Worm (Caenorhabditis elegans) whole organism, L3 larva: Measurements from ENCODE around the gene F14D2.8.

Experiments
- R02D3.7 ChIP-seq: fragments of 150-350 bp; optimal IDR thresholded peaks from 2 replicates; lab custom pipeline; 2014; ENCODE audit warnings: missing biosample characterization, missing genetic modification characterization
- ZK546.5 ChIP-seq: sonication (generic microtip); optimal IDR thresholded peaks from 2 replicates; lab custom pipeline; 2017; ENCODE audit warnings: missing biosample characterization, missing genetic modification characterization
- ceh-28 ChIP-seq: fragments of 150-350 bp; optimal IDR thresholded peaks from 2 replicates; lab custom pipeline; 2014; ENCODE audit warnings: missing biosample characterization, missing genetic modification reagents, missing genetic modification characterization
- ceh-82 ChIP-seq: fragments of 150-350 bp; optimal IDR thresholded peaks from 2 replicates; lab custom pipeline; 2014; ENCODE audit warnings: missing biosample characterization, missing genetic modification characterization
- ceh-9 ChIP-seq: sonication (generic microtip); optimal IDR thresholded peaks from 2 replicates; lab custom pipeline; 2018; ENCODE audit warnings: missing biosample characterization, missing genetic modification characterization
- daf-12 ChIP-seq: fragments of 150-350 bp; optimal IDR thresholded peaks from 2 replicates; lab custom pipeline; 2014; ENCODE audit warnings: missing biosample characterization, missing genetic modification reagents, missing genetic modification characterization
- egl-27 ChIP-seq: sonication (generic microtip); optimal IDR thresholded peaks from 4 replicates; lab custom pipeline; 2017; ENCODE audit warnings: missing biosample characterization, missing genetic modification reagents, missing genetic modification characterization
- elt-1 ChIP-seq: fragments of 150-350 bp; optimal IDR thresholded peaks from 2 replicates; lab custom pipeline; 2014; ENCODE audit warnings: missing biosample characterization, missing genetic modification characterization
- elt-2 ChIP-seq: sonication (generic microtip); optimal IDR thresholded peaks from 2 replicates; lab custom pipeline; 2016; ENCODE audit warnings: missing genetic modification reagents, mild to moderate bottlenecking, missing genetic modification characterization, missing compliant biosample characterization
- fkh-2 ChIP-seq: fragments of 150-350 bp; optimal IDR thresholded peaks from 2 replicates; lab custom pipeline; 2014; ENCODE audit warnings: missing biosample characterization, missing genetic modification reagents, missing genetic modification characterization
- hmg-11 ChIP-seq: sonication (generic microtip); optimal IDR thresholded peaks from 2 replicates; lab custom pipeline; 2016; ENCODE audit warnings: missing genetic modification characterization, missing compliant biosample characterization
- jun-1 ChIP-seq: fragments of 150-350 bp; optimal IDR thresholded peaks from 2 replicates; lab custom pipeline; 2014; ENCODE audit warnings: missing biosample characterization, missing genetic modification reagents, missing genetic modification characterization
- lin-15B ChIP-seq: fragments of 150-350 bp; optimal IDR thresholded peaks from 2 replicates; lab custom pipeline; 2014; ENCODE audit warnings: missing biosample characterization, missing genetic modification characterization
- lin-39 ChIP-seq: fragments of 150-350 bp; optimal IDR thresholded peaks from 2 replicates; lab custom pipeline; 2018; ENCODE audit warnings: missing biosample characterization, missing genetic modification reagents, missing genetic modification characterization
- lsy-12 ChIP-seq: sonication (generic microtip); optimal IDR thresholded peaks from 2 replicates; lab custom pipeline; 2016; ENCODE audit warnings: mild to moderate bottlenecking, missing genetic modification characterization, missing compliant biosample characterization
- nfya-1 ChIP-seq: sonication (generic microtip); optimal IDR thresholded peaks from 2 replicates; lab custom pipeline; 2017; ENCODE audit warnings: missing genetic modification characterization, mild to moderate bottlenecking, missing compliant biosample characterization, antibody characterized with exemption, moderate library complexity; ENCODE audit not compliant: insufficient read depth
- nhr-11 ChIP-seq: fragments of 150-350 bp; optimal IDR thresholded peaks from 2 replicates; lab custom pipeline; 2014; ENCODE audit warnings: missing biosample characterization, missing genetic modification characterization
- nhr-237 ChIP-seq: fragments of 150-350 bp; optimal IDR thresholded peaks from 2 replicates; lab custom pipeline; 2014; ENCODE audit warnings: missing biosample characterization, missing genetic modification characterization
- nhr-28 ChIP-seq: fragments of 150-350 bp; optimal IDR thresholded peaks from 2 replicates; lab custom pipeline; 2014; ENCODE audit warnings: missing biosample characterization, missing genetic modification characterization
- nhr-43 ChIP-seq: sonication (generic microtip); optimal IDR thresholded peaks from 2 replicates; lab custom pipeline; 2016; ENCODE audit warnings: mild to moderate bottlenecking, missing genetic modification characterization, missing compliant biosample characterization; ENCODE audit not compliant: poor library complexity, severe bottlenecking
- nhr-67 ChIP-seq: fragments of 150-350 bp; optimal IDR thresholded peaks from 2 replicates; lab custom pipeline; 2014; ENCODE audit warnings: missing biosample characterization, missing genetic modification characterization
- nhr-76 ChIP-seq: fragments of 150-350 bp; sonication (generic microtip); optimal IDR thresholded peaks from 5 replicates; lab custom pipeline; 2014; ENCODE audit warnings: missing biosample characterization, missing genetic modification characterization
- nhr-77 ChIP-seq: fragments of 150-350 bp; optimal IDR thresholded peaks from 2 replicates; lab custom pipeline; 2014; ENCODE audit warnings: missing biosample characterization, missing genetic modification characterization
- pha-4 ChIP-seq: fragments of 150-350 bp; optimal IDR thresholded peaks from 2 replicates; lab custom pipeline; 2014; ENCODE audit warnings: missing biosample characterization, missing genetic modification reagents, missing genetic modification characterization
- pqm-1 ChIP-seq: fragments of 150-350 bp; optimal IDR thresholded peaks from 2 replicates; lab custom pipeline; 2017; ENCODE audit warnings: missing biosample characterization, missing genetic modification characterization, inconsistent platforms
- sea-2 ChIP-seq: fragments of 150-350 bp; sonication (generic microtip); optimal IDR thresholded peaks from 4 replicates; lab custom pipeline; 2014; ENCODE audit warnings: missing biosample characterization, missing genetic modification reagents, missing genetic modification characterization
- skn-1 ChIP-seq: fragments of 150-350 bp; optimal IDR thresholded peaks from 2 replicates; lab custom pipeline; 2014; ENCODE audit warnings: missing biosample characterization, missing genetic modification characterization
- snpc-4 ChIP-seq: fragments of 150-350 bp; optimal IDR thresholded peaks from 2 replicates; lab custom pipeline; 2014; ENCODE audit warnings: missing biosample characterization, missing genetic modification characterization
- unc-39 ChIP-seq: sonication (generic microtip); optimal IDR thresholded peaks from 4 replicates; lab custom pipeline; 2017; ENCODE audit warnings: missing biosample characterization, missing genetic modification characterization
- unc-62 ChIP-seq: fragments of 150-350 bp; sonication (generic microtip); optimal IDR thresholded peaks from 4 replicates; lab custom pipeline; 2014; ENCODE audit warnings: missing biosample characterization, missing genetic modification reagents, missing genetic modification characterization
- zag-1 ChIP-seq: fragments of 150-350 bp; optimal IDR thresholded peaks from 2 replicates; lab custom pipeline; 2014; ENCODE audit warnings: missing biosample characterization, missing genetic modification characterization
- ztf-4 ChIP-seq: fragments of 150-350 bp; optimal IDR thresholded peaks from 2 replicates; lab custom pipeline; 2014; ENCODE audit warnings: missing biosample characterization, missing genetic modification characterization

F14D2.8 gene

DNA sequence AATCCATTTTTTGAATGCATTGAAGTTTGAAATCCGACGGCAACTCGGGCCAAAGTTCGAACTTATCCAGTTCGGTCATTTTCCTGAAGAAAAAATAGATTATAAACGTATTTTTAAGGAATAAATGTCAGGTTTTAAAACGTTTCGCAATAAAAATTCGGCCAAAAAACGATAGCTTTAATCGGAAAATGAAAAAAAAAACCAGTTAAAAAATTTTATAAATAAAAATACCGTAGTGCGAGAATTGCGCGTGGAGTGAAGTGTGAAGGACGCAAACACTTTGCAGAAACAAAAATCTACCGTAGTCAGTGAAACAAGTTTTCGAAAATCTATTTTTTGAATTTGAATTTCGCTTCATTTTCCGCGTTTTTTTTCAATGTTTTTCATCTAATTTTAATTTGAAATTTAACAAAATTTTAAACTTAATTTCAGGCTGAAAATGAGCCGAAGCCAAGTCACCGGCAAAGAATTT lies at the start of gene F14D2.8:
Gene F14D2.8, minus strand, starts transcription at position 51 of the 472 bp plus-strand sequence.
- TF ChIP-seq hmg-11 (no peak), unc-62 (GFP tag; lab: Kevin White, UChicago) (no peak), nhr-77 (no peak), ztf-4 (tag; lab: Kevin White, UChicago) (no peak), ceh-28 (no peak), lin-39 (no peak), nhr-67 (no peak), jun-1 (tag; lab: Kevin White, UChicago) (no peak), ceh-9 (tag; lab: Kevin White, UChicago) (no peak), nhr-237 (no peak), elt-2 (tag; lab: Kevin White, UChicago) (no peak), elt-1 (no peak), nfya-1 (tag; lab: Kevin White, UChicago) (no peak)

ce11 chrII:3399212-3399611 lies 49.5 kb upstream of the F14D2.8 start, which contains the start of gene nep-9:
TSS of gene nep-9 (minus strand) at chrII:3399312.
- TF ChIP-seq hmg-11 (no peak), nhr-28 (tag; lab: Kevin White, UChicago) (no peak)

- no peak for TF ChIP-seq nhr-76
- TF ChIP-seq nhr-11 (tag; lab: Kevin White, UChicago) = no peak
- TF ChIP-seq sea-2 (GFP tag; lab: Kevin White, UChicago) = no peak
- no peak for TF ChIP-seq lin-39
- no peak for TF ChIP-seq fkh-2 (tag; lab: Kevin White, UChicago)
- TF ChIP-seq nhr-77 = no peak
- TF ChIP-seq nhr-28 (tag; lab: Kevin White, UChicago) = no peak
- TF ChIP-seq pqm-1 (tag; lab: Kevin White, UChicago) = no peak
- TF ChIP-seq hmg-11 = no peak
- TF ChIP-seq ceh-9 (tag; lab: Kevin White, UChicago) = no peak
- TF ChIP-seq elt-2 (tag; lab: Kevin White, UChicago) = no peak
- no peak for TF ChIP-seq skn-1 (tag; lab: Kevin White, UChicago)
- no peak for TF ChIP-seq nhr-237
- TF ChIP-seq, all 47 proteins: peak for 0
Observed at ce11 chrII:3395484-3395883, 45.8 kb upstream of the F14D2.8 start, which contains the start of gene nep-20. TSS of gene nep-20 (minus strand) at chrII:3395584.

DNA sequence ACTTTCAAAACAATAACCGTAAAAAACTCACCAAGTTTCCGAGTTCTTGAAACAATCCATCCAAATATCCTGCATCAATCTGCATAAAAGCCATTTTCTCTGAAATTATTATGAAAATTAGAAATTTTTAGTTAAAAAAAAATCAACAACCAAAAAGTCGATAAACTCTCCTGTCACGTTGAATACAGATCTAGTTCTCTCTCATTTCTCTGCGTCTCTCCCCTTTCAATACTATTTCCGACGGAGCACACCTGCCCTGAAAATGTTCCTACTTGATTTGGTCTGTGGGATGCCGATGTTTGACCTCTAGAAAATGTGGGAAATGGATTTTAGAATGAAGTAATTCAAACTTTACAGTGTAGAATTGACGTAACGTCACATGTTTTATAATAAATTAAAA lies 37.8 kb upstream of the F14D2.8 start, which contains the start of gene T06D4.6:
Gene T06D4.6, minus strand, starts transcription at position 101 of the 400 bp plus-strand sequence.
- no peak for TF ChIP-seq nfya-1 (tag; lab: Kevin White, UChicago)
- no peak for TF ChIP-seq unc-62 (GFP tag; lab: Kevin White, UChicago)
- TF ChIP-seq ceh-82 = no peak
- TF ChIP-seq daf-12 (tag; lab: Kevin White, UChicago) = no peak
- TF ChIP-seq unc-39 (tag; lab: Kevin White, UChicago) = no peak
- no peak for TF ChIP-seq fkh-2 (tag; lab: Kevin White, UChicago)
- TF ChIP-seq lin-15B (tag; lab: Kevin White, UChicago) = no peak
- TF ChIP-seq nhr-43 (tag; lab: Kevin White, UChicago) = no peak
- TF ChIP-seq nhr-77 = no peak
- no peak for TF ChIP-seq elt-2 (tag; lab: Kevin White, UChicago)
- TF ChIP-seq pha-4 (tag; lab: Kevin White, UChicago) = no peak
- TF ChIP-seq snpc-4 (tag; lab: Kevin White, UChicago) = no peak
- no peak for TF ChIP-seq sea-2 (GFP tag; lab: Kevin White, UChicago)
- no peak for TF ChIP-seq elt-1
- no peak for TF ChIP-seq R02D3.7 (tag; lab: Kevin White, UChicago)
- no peak for TF ChIP-seq lsy-12 (tag; lab: Kevin White, UChicago)
- TF ChIP-seq lin-39 = no peak
- TF ChIP-seq ZK546.5 (tag; lab: Kevin White, UChicago) = no peak
- TF ChIP-seq ztf-4 (tag; lab: Kevin White, UChicago) = no peak

- TF ChIP-seq ZK546.5 (tag; lab: Kevin White, UChicago) = no peak
- TF ChIP-seq R02D3.7 (tag; lab: Kevin White, UChicago) = no peak
- TF ChIP-seq ceh-28 = no peak
Observed at ce11 chrII:3385736-3386135, 36.1 kb upstream of the F14D2.8 start, which contains the start of gene T06D4.2. TSS of gene T06D4.2 (minus strand) at chrII:3385905.

DNA sequence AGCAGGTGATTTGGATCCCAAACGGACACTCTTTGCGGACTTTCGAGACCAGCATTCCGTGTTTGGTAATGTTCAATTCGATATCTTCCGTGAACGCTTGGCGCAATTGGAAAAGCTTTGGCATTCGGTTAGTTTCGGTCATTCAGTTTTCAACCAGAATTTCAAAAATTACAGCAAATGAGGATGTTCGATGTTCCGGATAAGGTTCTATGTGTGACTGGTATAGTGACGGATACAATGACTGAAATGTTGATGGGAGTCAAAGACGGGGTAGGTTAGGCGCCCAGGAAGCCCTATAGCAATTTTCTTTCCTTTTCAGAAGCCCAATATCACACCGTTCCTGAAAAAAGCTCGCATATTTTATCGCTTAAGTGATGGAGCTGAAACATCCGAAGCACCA lies 33.4 kb upstream of the F14D2.8 start:
- TF ChIP-seq skn-1 (tag; lab: Kevin White, UChicago) (no peak), ztf-4 (tag; lab: Kevin White, UChicago) (no peak), egl-27 (no peak), zag-1 (tag; lab: Kevin White, UChicago) (no peak)
